Worm (Caenorhabditis elegans) whole organism, young adult: ENCODE results near the gene gtf-2H4.

Experiments used
- B0261.1 ChIP-seq: sonication (generic microtip); optimal IDR thresholded peaks from 2 replicates; lab custom pipeline; 2016; ENCODE audit warnings: mild to moderate bottlenecking, missing genetic modification characterization, moderate library complexity, missing compliant biosample characterization
- B0336.3 ChIP-seq: fragments of 200-800 bp; sonication (Bioruptor generic); IDR thresholded peaks from 2 replicates; pipeline ENCODE4 v1.3.6; 2022; ENCODE audit warnings: missing genetic modification characterization, missing compliant biosample characterization
- C06A6.2 ChIP-seq: fragments of 200-800 bp; sonication (Bioruptor generic); conservative IDR thresholded peaks from 2 replicates; pipeline ENCODE4 v1.3.6; 2022; ENCODE audit warnings: missing genetic modification characterization, missing compliant biosample characterization
- D2030.7 ChIP-seq: fragments of 200-800 bp; sonication (Bioruptor generic); IDR thresholded peaks from 2 replicates; pipeline ENCODE4 v1.3.6; 2022; ENCODE audit warnings: missing genetic modification reagents, missing genetic modification characterization, missing compliant biosample characterization
- F37B4.10 ChIP-seq: fragments of 200-800 bp; sonication (Bioruptor generic); IDR thresholded peaks from 2 replicates; pipeline ENCODE4 v1.3.6; 2022; ENCODE audit warnings: missing genetic modification characterization, missing compliant biosample characterization
- F39B2.1 ChIP-seq: fragments of 200-800 bp; sonication (Bioruptor generic); IDR thresholded peaks from 2 replicates; pipeline ENCODE4 v1.3.6; 2022; ENCODE audit warnings: missing genetic modification reagents, missing genetic modification characterization, missing compliant biosample characterization
- F57C9.4 ChIP-seq: sonication (generic microtip); optimal IDR thresholded peaks from 2 replicates; lab custom pipeline; 2017; ENCODE audit warnings: mild to moderate bottlenecking, missing genetic modification characterization, missing compliant biosample characterization
- K12H6.12 ChIP-seq: fragments of 200-800 bp; sonication (Bioruptor generic); optimal IDR thresholded peaks from 2 replicates; lab custom pipeline; 2018; ENCODE audit warnings: mild to moderate bottlenecking, missing genetic modification characterization, missing compliant biosample characterization
- Y53F4B.3 ChIP-seq: fragments of 200-800 bp; sonication (Bioruptor generic); IDR thresholded peaks from 2 replicates; pipeline ENCODE4 v1.3.6; 2022; ENCODE audit warnings: missing genetic modification reagents, missing genetic modification characterization, missing compliant biosample characterization
- Y56A3A.18 ChIP-seq: fragments of 200-800 bp; sonication (Bioruptor generic); IDR thresholded peaks from 2 replicates; pipeline ENCODE4 v1.3.6; 2022; ENCODE audit warnings: missing genetic modification reagents, missing genetic modification characterization, missing compliant biosample characterization
- akir-1 ChIP-seq: fragments of 200-800 bp; sonication (Bioruptor generic); optimal IDR thresholded peaks from 2 replicates; lab custom pipeline; 2018; ENCODE audit warnings: mild to moderate bottlenecking, missing genetic modification characterization, moderate library complexity, missing compliant biosample characterization
- ama-1 ChIP-seq, 3 experiments: fragments of 150-350 bp in 1 of 3; sonication (generic microtip) in 2 of 3; optimal IDR thresholded peaks; 2 replicates each; lab custom pipeline; 2014 to 2018; ENCODE audit warnings: missing biosample characterization in 2 of 3, missing genetic modification characterization in 2 of 3, missing genetic modification reagents in 2 of 3
- aptf-2 ChIP-seq: fragments of 200-800 bp; sonication (Bioruptor generic); conservative IDR thresholded peaks from 2 replicates; pipeline ENCODE4 v1.3.6; 2022; ENCODE audit warnings: missing genetic modification reagents, missing genetic modification characterization, missing compliant biosample characterization
- aptf-3 ChIP-seq: fragments of 200-800 bp; sonication (Bioruptor generic); IDR thresholded peaks from 2 replicates; pipeline ENCODE4 v1.3.6; 2022; ENCODE audit warnings: missing genetic modification characterization, missing compliant biosample characterization
- athp-1 ChIP-seq: sonication (generic microtip); optimal IDR thresholded peaks from 2 replicates; lab custom pipeline; 2017; ENCODE audit warnings: mild to moderate bottlenecking, missing genetic modification characterization, missing compliant biosample characterization
- attf-6 ChIP-seq: fragments of 200-800 bp; sonication (Bioruptor generic); IDR thresholded peaks from 2 replicates; pipeline ENCODE4 v1.3.6; 2022; ENCODE audit warnings: missing genetic modification reagents, missing genetic modification characterization, missing compliant biosample characterization
- bed-1 ChIP-seq: fragments of 200-800 bp; sonication (Bioruptor generic); IDR thresholded peaks from 2 replicates; pipeline ENCODE4 v1.3.6; 2022; ENCODE audit warnings: missing genetic modification reagents, missing genetic modification characterization, missing compliant biosample characterization
- bed-2 ChIP-seq: fragments of 200-800 bp; sonication (Bioruptor generic); IDR thresholded peaks from 2 replicates; pipeline ENCODE4 v1.3.6; 2022; ENCODE audit warnings: missing genetic modification reagents, missing genetic modification characterization, missing compliant biosample characterization
- ccch-3 ChIP-seq: fragments of 200-800 bp; sonication (Bioruptor generic); optimal IDR thresholded peaks from 2 replicates; lab custom pipeline; 2018; ENCODE audit warnings: mild to moderate bottlenecking, missing genetic modification characterization, missing compliant biosample characterization
- ceh-100 ChIP-seq: fragments of 200-800 bp; sonication (Bioruptor generic); IDR thresholded peaks from 2 replicates; pipeline ENCODE4 v1.3.6; 2022; ENCODE audit warnings: missing genetic modification reagents, missing genetic modification characterization, missing compliant biosample characterization
- ceh-27 ChIP-seq: fragments of 200-800 bp; sonication (Bioruptor generic); optimal IDR thresholded peaks from 2 replicates; lab custom pipeline; 2018; ENCODE audit warnings: mild to moderate bottlenecking, missing genetic modification characterization, moderate library complexity, missing compliant biosample characterization
- ceh-91 ChIP-seq: fragments of 200-800 bp; sonication (Bioruptor generic); IDR thresholded peaks from 2 replicates; pipeline ENCODE4 v1.3.6; 2022; ENCODE audit warnings: missing genetic modification reagents, missing genetic modification characterization, missing compliant biosample characterization
- die-1 ChIP-seq: sonication (generic microtip); optimal IDR thresholded peaks from 2 replicates; lab custom pipeline; 2016; ENCODE audit warnings: missing genotype, mild to moderate bottlenecking, missing genetic modification characterization, missing compliant biosample characterization
- dpl-1 ChIP-seq: fragments of 150-350 bp; optimal IDR thresholded peaks from 2 replicates; lab custom pipeline; 2014; ENCODE audit warnings: missing biosample characterization, missing genetic modification reagents, missing genetic modification characterization
- efl-1 ChIP-seq: fragments of 150-350 bp; optimal IDR thresholded peaks from 2 replicates; lab custom pipeline; 2014; ENCODE audit warnings: missing biosample characterization, missing genetic modification reagents, missing genetic modification characterization
- egl-44 ChIP-seq: fragments of 200-800 bp; sonication (Bioruptor generic); IDR thresholded peaks from 2 replicates; pipeline ENCODE4 v1.3.6; 2022; ENCODE audit warnings: missing genetic modification reagents, missing genetic modification characterization, missing compliant biosample characterization
- ekl-4 ChIP-seq: fragments of 200-800 bp; sonication (Bioruptor generic); IDR thresholded peaks from 2 replicates; pipeline ENCODE4 v1.3.6; 2022; ENCODE audit warnings: missing genetic modification reagents, missing genetic modification characterization, missing compliant biosample characterization
- fkh-3 ChIP-seq: sonication (generic microtip); optimal IDR thresholded peaks from 2 replicates; lab custom pipeline; 2016; ENCODE audit warnings: mild to moderate bottlenecking, missing genetic modification characterization, missing compliant biosample characterization
- hlh-12 ChIP-seq: sonication (generic microtip); optimal IDR thresholded peaks from 2 replicates; lab custom pipeline; 2016; ENCODE audit warnings: missing genetic modification characterization, missing compliant biosample characterization
- lin-40 ChIP-seq: sonication (generic microtip); optimal IDR thresholded peaks from 2 replicates; lab custom pipeline; 2016; ENCODE audit warnings: missing genetic modification characterization, mild to moderate bottlenecking, missing compliant biosample characterization, missing genotype, missing genetic modification reagents
- lir-1 ChIP-seq: fragments of 200-800 bp; sonication (Bioruptor generic); conservative IDR thresholded peaks from 2 replicates; pipeline ENCODE4 v1.3.6; 2022; ENCODE audit warnings: missing genetic modification reagents, missing genetic modification characterization, missing compliant biosample characterization
- lsy-27 ChIP-seq: sonication (generic microtip); optimal IDR thresholded peaks from 2 replicates; lab custom pipeline; 2017; ENCODE audit warnings: missing genetic modification characterization, mild to moderate bottlenecking, missing compliant biosample characterization, antibody characterized with exemption, missing genotype, borderline replicate concordance; ENCODE audit not compliant: insufficient read depth
- mes-4 ChIP-seq: sonication (generic microtip); optimal IDR thresholded peaks from 2 replicates; lab custom pipeline; 2016; ENCODE audit warnings: missing genotype, missing genetic modification characterization, missing compliant biosample characterization
- nfya-1 ChIP-seq: sonication (generic microtip); optimal IDR thresholded peaks from 2 replicates; lab custom pipeline; 2017; ENCODE audit warnings: antibody characterized with exemption, missing compliant biosample characterization, missing genetic modification characterization, borderline replicate concordance; ENCODE audit not compliant: insufficient read depth
- nfya-2 ChIP-seq: fragments of 200-800 bp; sonication (Bioruptor generic); IDR thresholded peaks from 2 replicates; pipeline ENCODE4 v1.3.6; 2022; ENCODE audit warnings: missing genetic modification reagents, missing genetic modification characterization, missing compliant biosample characterization
- nhr-27 ChIP-seq: fragments of 200-800 bp; sonication (Bioruptor generic); optimal IDR thresholded peaks from 2 replicates; lab custom pipeline; 2018; ENCODE audit warnings: mild to moderate bottlenecking, missing genetic modification characterization, moderate library complexity, missing compliant biosample characterization
- pha-4 ChIP-seq: fragments of 150-350 bp; sonication (generic microtip); optimal IDR thresholded peaks from 2 replicates; lab custom pipeline; 2014; ENCODE audit warnings: missing biosample characterization, missing genetic modification reagents, missing genetic modification characterization
- snpc-1.1 ChIP-seq: sonication (generic microtip); optimal IDR thresholded peaks from 2 replicates; lab custom pipeline; 2017; ENCODE audit warnings: missing genetic modification characterization, mild to moderate bottlenecking, missing compliant biosample characterization, antibody characterized with exemption, moderate library complexity, missing genotype, missing genetic modification reagents; ENCODE audit not compliant: insufficient read depth
- tbp1 ChIP-seq: fragments of 200-800 bp; sonication (Bioruptor generic); optimal IDR thresholded peaks from 2 replicates; lab custom pipeline; 2018; ENCODE audit warnings: mild to moderate bottlenecking, missing genetic modification characterization, missing compliant biosample characterization
- unc-130 ChIP-seq: sonication (generic microtip); optimal IDR thresholded peaks from 2 replicates; lab custom pipeline; 2016; ENCODE audit warnings: missing genetic modification reagents, missing genetic modification characterization, missing compliant biosample characterization
- unc-62 ChIP-seq: fragments of 150-350 bp; optimal IDR thresholded peaks from 2 replicates; lab custom pipeline; 2014; ENCODE audit warnings: missing biosample characterization, missing genetic modification reagents, missing genetic modification characterization
- xnd-1 ChIP-seq: sonication (generic microtip); optimal IDR thresholded peaks from 2 replicates; lab custom pipeline; 2016; ENCODE audit warnings: missing genotype, missing genetic modification reagents, missing genetic modification characterization, missing compliant biosample characterization

Gene gtf-2H4

ce11 chrIV:15471430-15471829 is 18.4 kb upstream of the gtf-2H4 start, which contains the start of gene ntl-11 (continued):
- TF ChIP-seq lin-40 (tag; lab: Kevin White, UChicago), result peak; percentile 98
- TF ChIP-seq xnd-1 (tag; lab: Kevin White, UChicago), result peak; percentile 60
- TF ChIP-seq tbp1 (GFP tag; lab: Kevin White, UChicago), result peak; percentile 79
- TF ChIP-seq egl-44 (GFP tag; lab: Robert Waterston, UW), result peak; percentile 75; the same call in 1 of the 2 replicates
- peak; percentile 32 for TF ChIP-seq B0261.1 (tag; lab: Kevin White, UChicago)
- TF ChIP-seq ceh-100 (GFP tag; lab: Robert Waterston, UW), result peak; percentile 86
- no peak for TF ChIP-seq hlh-12 (tag; lab: Kevin White, UChicago)
- TF ChIP-seq athp-1 (tag; lab: Kevin White, UChicago), result peak; percentile 94
- no peak for TF ChIP-seq fkh-3 (tag; lab: Kevin White, UChicago)
- peak; percentile 35 for TF ChIP-seq unc-130 (GFP tag; lab: Kevin White, UChicago)
- TF ChIP-seq akir-1 (GFP tag; lab: Kevin White, UChicago), result no peak
- TF ChIP-seq unc-62 (GFP tag; lab: Kevin White, UChicago), result no peak
- peak; percentile 92 for TF ChIP-seq D2030.7 (GFP tag; lab: Robert Waterston, UW)
- peak; percentile 88 for TF ChIP-seq pha-4 (tag; lab: Kevin White, UChicago)
- no peak for TF ChIP-seq ama-1 (optimal IDR thresholded peaks at IDR 0.05; lab: Kevin White, UChicago)
- TF ChIP-seq ama-1 (GFP tag; optimal IDR thresholded peaks at IDR 0.05; lab: Kevin White, UChicago), result no peak
- no peak; the same call in 1 of the 2 replicates for TF ChIP-seq lir-1
- peak; percentile 96 for TF ChIP-seq ekl-4 (GFP tag; lab: Robert Waterston, UW)
- peak; percentile 69 for TF ChIP-seq dpl-1 (GFP tag; lab: Kevin White, UChicago)
- TF ChIP-seq mes-4, result no peak
- peak; percentile 81 for TF ChIP-seq K12H6.12 (tag; lab: Kevin White, UChicago)
- TF ChIP-seq nhr-27 (tag; lab: Kevin White, UChicago), result no peak
- 0 out of 2 replicates have a peak, but pooled peaks have one; percentile 30 for TF ChIP-seq F39B2.1
- peak; percentile 82 for TF ChIP-seq Y56A3A.18
- TF ChIP-seq ceh-91 (GFP tag; lab: Robert Waterston, UW), result peak; percentile 88
- TF ChIP-seq nfya-1, result no peak
- no peak for TF ChIP-seq ccch-3
- TF ChIP-seq efl-1, result peak; percentile 67
- no peak for TF ChIP-seq bed-2 (GFP tag; lab: Robert Waterston, UW)
- peak; percentile 99 for TF ChIP-seq attf-6 (GFP tag; lab: Robert Waterston, UW)
- peak; percentile 15; the same call in 1 of the 2 replicates for TF ChIP-seq Y53F4B.3 (GFP tag; lab: Robert Waterston, UW)
- TF ChIP-seq lsy-27 (tag; lab: Kevin White, UChicago), result no peak
- TF ChIP-seq aptf-2 (GFP tag; lab: Robert Waterston, UW), result no peak
- TF ChIP-seq bed-1, result 0 out of 2 replicates have a peak, but pooled peaks have one; percentile 88
- no peak for TF ChIP-seq aptf-3
- peak; percentile 83 for TF ChIP-seq ceh-27
- TF ChIP-seq F57C9.4 (tag; lab: Kevin White, UChicago), result no peak
- peak; percentile 97 for TF ChIP-seq B0336.3 (GFP tag; lab: Robert Waterston, UW)

ce11 chrIV:15444481-15444880 is 8.5 kb downstream of the gtf-2H4 start, which contains the start of gene Y73F8A.23:
Y73F8A.23 (minus strand) TSS chrIV:15444581.
- TF ChIP-seq nfya-1 (no peak), F37B4.10 (GFP tag; lab: Robert Waterston, UW) (no peak), hlh-12 (tag; lab: Kevin White, UChicago) (no peak), nfya-2 (GFP tag; lab: Robert Waterston, UW) (no peak), aptf-2 (GFP tag; lab: Robert Waterston, UW) (no peak), snpc-1.1 (no peak), die-1 (tag; lab: Kevin White, UChicago) (no peak), C06A6.2 (GFP tag; lab: Robert Waterston, UW) (no peak), attf-6 (GFP tag; lab: Robert Waterston, UW) (no peak)
